Worm (Caenorhabditis elegans) whole organism, young adult: ENCODE measurements around the gene tor-1.

ENCODE experiments used
- D2030.7 ChIP-seq: fragments of 200-800 bp; sonication (Bioruptor generic); IDR thresholded peaks from 2 replicates; pipeline ENCODE4 v1.3.6; 2022; ENCODE audit warnings: missing genetic modification reagents, missing genetic modification characterization, missing compliant biosample characterization
- F33H1.4 ChIP-seq: fragments of 200-800 bp; sonication (Bioruptor generic); IDR thresholded peaks from 2 replicates; pipeline ENCODE4 v1.3.6; 2022; ENCODE audit warnings: missing genetic modification reagents, missing genetic modification characterization, missing compliant biosample characterization
- F55B11.4 ChIP-seq: sonication (generic microtip); optimal IDR thresholded peaks from 2 replicates; lab custom pipeline; 2016; ENCODE audit warnings: missing compliant biosample characterization, missing genetic modification characterization, borderline replicate concordance; ENCODE audit not compliant: insufficient read depth
- F57A8.1 ChIP-seq: fragments of 200-800 bp; sonication (Bioruptor generic); optimal IDR thresholded peaks from 2 replicates; lab custom pipeline; 2018; ENCODE audit warnings: mild to moderate bottlenecking, missing genetic modification characterization, moderate library complexity, missing compliant biosample characterization
- T26A5.8 ChIP-seq: sonication (generic microtip); optimal IDR thresholded peaks from 2 replicates; lab custom pipeline; 2016; ENCODE audit warnings: missing genetic modification characterization, missing compliant biosample characterization
- Y56A3A.18 ChIP-seq: fragments of 200-800 bp; sonication (Bioruptor generic); IDR thresholded peaks from 2 replicates; pipeline ENCODE4 v1.3.6; 2022; ENCODE audit warnings: missing genetic modification reagents, missing genetic modification characterization, missing compliant biosample characterization
- ZK185.1 ChIP-seq: sonication (generic microtip); optimal IDR thresholded peaks from 2 replicates; lab custom pipeline; 2016; ENCODE audit warnings: mild to moderate bottlenecking, missing genetic modification characterization, missing compliant biosample characterization; ENCODE audit not compliant: poor library complexity, severe bottlenecking
- ama-1 ChIP-seq, 3 experiments: fragments of 150-350 bp in 1 of 3; sonication (generic microtip) in 2 of 3; optimal IDR thresholded peaks; 2 replicates each; lab custom pipeline; 2014 to 2018; ENCODE audit warnings: missing biosample characterization in 2 of 3, missing genetic modification characterization in 2 of 3, missing genetic modification reagents in 2 of 3
- aptf-3 ChIP-seq: fragments of 200-800 bp; sonication (Bioruptor generic); IDR thresholded peaks from 2 replicates; pipeline ENCODE4 v1.3.6; 2022; ENCODE audit warnings: missing genetic modification characterization, missing compliant biosample characterization
- attf-5 ChIP-seq: fragments of 200-800 bp; sonication (Bioruptor generic); optimal IDR thresholded peaks from 2 replicates; lab custom pipeline; 2018; ENCODE audit warnings: mild to moderate bottlenecking, missing genetic modification characterization, missing compliant biosample characterization
- bed-1 ChIP-seq: fragments of 200-800 bp; sonication (Bioruptor generic); IDR thresholded peaks from 2 replicates; pipeline ENCODE4 v1.3.6; 2022; ENCODE audit warnings: missing genetic modification reagents, missing genetic modification characterization, missing compliant biosample characterization
- ccch-3 ChIP-seq: fragments of 200-800 bp; sonication (Bioruptor generic); optimal IDR thresholded peaks from 2 replicates; lab custom pipeline; 2018; ENCODE audit warnings: mild to moderate bottlenecking, missing genetic modification characterization, missing compliant biosample characterization
- cebp-1 ChIP-seq, 2 experiments: fragments of 200-800 bp in 1 of 2; sonication (Bioruptor generic) in 1 of 2; sonication (generic microtip) in 1 of 2; IDR thresholded peaks in 1 of 2; optimal IDR thresholded peaks in 1 of 2; 2 replicates each; pipeline versions ENCODE4 v1.3.6 to Lab custom; 2017 to 2022; ENCODE audit warnings: missing compliant biosample characterization in 2 of 2, missing genetic modification characterization in 2 of 2, mild to moderate bottlenecking in 1 of 2, missing genetic modification reagents in 1 of 2, moderate library complexity in 1 of 2
- ceh-27 ChIP-seq: fragments of 200-800 bp; sonication (Bioruptor generic); optimal IDR thresholded peaks from 2 replicates; lab custom pipeline; 2018; ENCODE audit warnings: mild to moderate bottlenecking, missing genetic modification characterization, moderate library complexity, missing compliant biosample characterization
- ceh-40 ChIP-seq: fragments of 200-800 bp; sonication (Bioruptor generic); IDR thresholded peaks from 2 replicates; pipeline ENCODE4 v1.3.6; 2022; ENCODE audit warnings: missing genetic modification characterization, missing compliant biosample characterization
- chd-7 ChIP-seq: sonication (generic microtip); optimal IDR thresholded peaks from 2 replicates; lab custom pipeline; 2016; ENCODE audit warnings: mild to moderate bottlenecking, missing genetic modification characterization, moderate library complexity, missing compliant biosample characterization
- efl-1 ChIP-seq: fragments of 150-350 bp; optimal IDR thresholded peaks from 2 replicates; lab custom pipeline; 2014; ENCODE audit warnings: missing biosample characterization, missing genetic modification reagents, missing genetic modification characterization
- ekl-4 ChIP-seq: fragments of 200-800 bp; sonication (Bioruptor generic); IDR thresholded peaks from 2 replicates; pipeline ENCODE4 v1.3.6; 2022; ENCODE audit warnings: missing genetic modification reagents, missing genetic modification characterization, missing compliant biosample characterization
- hmg-1.2 ChIP-seq: fragments of 200-800 bp; sonication (Bioruptor generic); IDR thresholded peaks from 2 replicates; pipeline ENCODE4 v1.3.6; 2022; ENCODE audit warnings: missing genetic modification reagents, missing genetic modification characterization, missing compliant biosample characterization
- hsf-1 ChIP-seq: fragments of 200-800 bp; sonication (Bioruptor generic); IDR thresholded peaks from 2 replicates; pipeline ENCODE4 v1.3.6; 2022; ENCODE audit warnings: missing genetic modification reagents, missing genetic modification characterization, missing compliant biosample characterization
- lin-35 ChIP-seq, 3 experiments: fragments of 150-350 bp in 2 of 3; sonication (generic microtip) in 1 of 3; optimal IDR thresholded peaks; 2 replicates each; lab custom pipeline; 2014 to 2018; ENCODE audit warnings: missing biosample characterization in 3 of 3, missing genetic modification characterization in 3 of 3, missing genetic modification reagents in 3 of 3
- lin-40 ChIP-seq: sonication (generic microtip); optimal IDR thresholded peaks from 2 replicates; lab custom pipeline; 2016; ENCODE audit warnings: missing genetic modification characterization, mild to moderate bottlenecking, missing compliant biosample characterization, missing genotype, missing genetic modification reagents
- madf-10 ChIP-seq: sonication (generic microtip); optimal IDR thresholded peaks from 2 replicates; lab custom pipeline; 2016; ENCODE audit warnings: mild to moderate bottlenecking, missing genetic modification characterization, missing compliant biosample characterization
- mcd-1 ChIP-seq: fragments of 200-800 bp; sonication (Bioruptor generic); IDR thresholded peaks from 2 replicates; pipeline ENCODE4 v1.3.6; 2022; ENCODE audit warnings: missing genetic modification reagents, missing genetic modification characterization, missing compliant biosample characterization
- mes-4 ChIP-seq: sonication (generic microtip); optimal IDR thresholded peaks from 2 replicates; lab custom pipeline; 2016; ENCODE audit warnings: missing genotype, missing genetic modification characterization, missing compliant biosample characterization
- nhr-179 ChIP-seq: sonication (generic microtip); optimal IDR thresholded peaks from 2 replicates; lab custom pipeline; 2016; ENCODE audit warnings: mild to moderate bottlenecking, missing genetic modification characterization, missing compliant biosample characterization
- nhr-80 ChIP-seq: sonication (generic microtip); optimal IDR thresholded peaks from 2 replicates; lab custom pipeline; 2016; ENCODE audit warnings: missing genetic modification characterization, missing compliant biosample characterization
- pbrm-1 ChIP-seq: fragments of 200-800 bp; sonication (Bioruptor generic); IDR thresholded peaks from 2 replicates; pipeline ENCODE4 v1.3.6; 2022; ENCODE audit warnings: missing genetic modification reagents, missing genetic modification characterization, missing compliant biosample characterization
- pha-4 ChIP-seq: fragments of 150-350 bp; sonication (generic microtip); optimal IDR thresholded peaks from 2 replicates; lab custom pipeline; 2014; ENCODE audit warnings: missing biosample characterization, missing genetic modification reagents, missing genetic modification characterization
- rcor-1 ChIP-seq: fragments of 200-800 bp; sonication (Bioruptor generic); IDR thresholded peaks from 2 replicates; pipeline ENCODE4 v1.3.6; 2022; ENCODE audit warnings: missing genetic modification reagents, missing genetic modification characterization, missing compliant biosample characterization
- repo-1 ChIP-seq: sonication (generic microtip); optimal IDR thresholded peaks from 2 replicates; lab custom pipeline; 2017; ENCODE audit warnings: mild to moderate bottlenecking, missing genetic modification characterization, missing compliant biosample characterization
- snpc-1.3 ChIP-seq: sonication (generic microtip); optimal IDR thresholded peaks from 2 replicates; lab custom pipeline; 2017; ENCODE audit warnings: missing genetic modification characterization, mild to moderate bottlenecking, missing compliant biosample characterization, antibody characterized with exemption, moderate library complexity, missing genotype, missing genetic modification reagents; ENCODE audit not compliant: insufficient read depth
- snpc-4 ChIP-seq, 5 experiments: fragments of 150-350 bp in 1 of 5; sonication (generic microtip) in 4 of 5; optimal IDR thresholded peaks; 2 replicates each; lab custom pipeline; 2014 to 2018; ENCODE audit warnings: missing genetic modification characterization in 5 of 5, missing biosample characterization in 3 of 5, antibody characterized with exemption in 2 of 5, mild to moderate bottlenecking in 2 of 5, missing compliant biosample characterization in 2 of 5, missing genotype in 2 of 5, moderate library complexity in 2 of 5, missing genetic modification reagents in 1 of 5
- tlf-1 ChIP-seq: fragments of 200-800 bp; sonication (Bioruptor generic); optimal IDR thresholded peaks from 2 replicates; lab custom pipeline; 2018; ENCODE audit warnings: mild to moderate bottlenecking, missing genetic modification characterization, missing compliant biosample characterization
- xnd-1 ChIP-seq: sonication (generic microtip); optimal IDR thresholded peaks from 2 replicates; lab custom pipeline; 2016; ENCODE audit warnings: missing genotype, missing genetic modification reagents, missing genetic modification characterization, missing compliant biosample characterization
- zfh-2 ChIP-seq: fragments of 200-800 bp; sonication (Bioruptor generic); conservative IDR thresholded peaks from 2 replicates; pipeline ENCODE4 v1.3.6; 2022; ENCODE audit warnings: missing genetic modification reagents, missing genetic modification characterization, missing compliant biosample characterization
- ztf-18 ChIP-seq: sonication (generic microtip); optimal IDR thresholded peaks from 2 replicates; lab custom pipeline; 2016; ENCODE audit warnings: missing genotype, mild to moderate bottlenecking, missing genetic modification characterization, missing compliant biosample characterization
- ztf-25 ChIP-seq: fragments of 200-800 bp; sonication (Bioruptor generic); IDR thresholded peaks from 2 replicates; pipeline ENCODE4 v1.3.6; 2022; ENCODE audit warnings: missing genetic modification reagents, missing genetic modification characterization, missing compliant biosample characterization
- ztf-26 ChIP-seq: sonication (generic microtip); optimal IDR thresholded peaks from 2 replicates; lab custom pipeline; 2017; ENCODE audit warnings: missing genetic modification characterization, missing compliant biosample characterization

tor-1 gene

ce11 chrIV:14033752-14034570 is 48.4 kb upstream of the tor-1 start (continued):
- TF ChIP-seq ceh-40: no peak
- TF ChIP-seq pha-4: no peak
- no peak for TF ChIP-seq aptf-3 (GFP tag; lab: Robert Waterston, UW)
- TF ChIP-seq, all 124 proteins: peak for 58

ce11 chrIV:14033502-14033751 is 47.8 kb upstream of the tor-1 start:
- TF ChIP-seq rcor-1 (GFP tag; lab: Robert Waterston, UW) (no peak), mcd-1 (GFP tag; lab: Robert Waterston, UW) (0 out of 2 replicates have a peak, but pooled peaks have one; percentile 1), ama-1 (optimal IDR thresholded peaks at IDR 0.05; lab: Kevin White, UChicago) (no peak), ama-1 (GFP tag; optimal IDR thresholded peaks at IDR 0.05; lab: Kevin White, UChicago) (no peak), pbrm-1 (no peak), hmg-1.2 (GFP tag; lab: Robert Waterston, UW) (peak; percentile 96), attf-5 (GFP tag; lab: Kevin White, UChicago) (peak; percentile 43), lin-40 (tag; lab: Kevin White, UChicago) (peak; percentile 51), snpc-4 (GFP tag; optimal IDR thresholded peaks at IDR 0.05; lab: Kevin White, UChicago) (no peak), snpc-4 (tag; optimal IDR thresholded peaks at IDR 0.05; lab: Kevin White, UChicago) (peak in 2 of 4 experiments; percentile 14 to 31), F55B11.4 (tag; lab: Kevin White, UChicago) (no peak), zfh-2 (GFP tag; lab: Robert Waterston, UW) (peak; percentile 98), Y56A3A.18 (no peak), cebp-1 (GFP tag; IDR thresholded peaks at IDR 0.05; lab: Robert Waterston, UW) (no peak), cebp-1 (tag; optimal IDR thresholded peaks at IDR 0.05; lab: Kevin White, UChicago) (no peak), nhr-80 (peak; percentile 70), xnd-1 (no peak), ztf-18 (tag; lab: Kevin White, UChicago) (peak; percentile 41)

- TF ChIP-seq attf-5 (GFP tag; lab: Kevin White, UChicago) (peak; percentile 69), ztf-25 (GFP tag; lab: Robert Waterston, UW) (no peak), tlf-1 (GFP tag; lab: Kevin White, UChicago) (peak; percentile 14), ekl-4 (peak; percentile 94), mes-4 (tag; lab: Kevin White, UChicago) (no peak), lin-40 (tag; lab: Kevin White, UChicago) (peak; percentile 89), ccch-3 (no peak), snpc-1.3 (no peak), bed-1 (GFP tag; lab: Robert Waterston, UW) (0 out of 2 replicates have a peak, but pooled peaks have one; percentile 32), chd-7 (tag; lab: Kevin White, UChicago) (peak; percentile 78), xnd-1 (no peak), ztf-26 (tag; lab: Kevin White, UChicago) (peak; percentile 58), rcor-1 (GFP tag; lab: Robert Waterston, UW) (peak; percentile 32; the same call in 1 of the 2 replicates), F55B11.4 (tag; lab: Kevin White, UChicago) (no peak), snpc-4 (GFP tag; optimal IDR thresholded peaks at IDR 0.05; lab: Kevin White, UChicago) (peak; percentile 47), snpc-4 (tag; optimal IDR thresholded peaks at IDR 0.05; lab: Kevin White, UChicago) (peak in 3 of 4 experiments; percentile 48 to 72 (median 61)), madf-10 (peak; percentile 65), ceh-27 (GFP tag; lab: Kevin White, UChicago) (peak; percentile 53), repo-1 (tag; lab: Kevin White, UChicago) (no peak), F33H1.4 (GFP tag; lab: Robert Waterston, UW) (peak; percentile 25), lin-35 (GFP tag; optimal IDR thresholded peaks at IDR 0.05; lab: Kevin White, UChicago) (peak in 1 of 3 experiments; percentile 73), D2030.7 (GFP tag; lab: Robert Waterston, UW) (no peak), F57A8.1 (no peak), hsf-1 (GFP tag; lab: Robert Waterston, UW) (peak; percentile 96), T26A5.8 (tag; lab: Kevin White, UChicago) (no peak), efl-1 (GFP tag; lab: Kevin White, UChicago) (no peak), mcd-1 (GFP tag; lab: Robert Waterston, UW) (peak; percentile 71), aptf-3 (GFP tag; lab: Robert Waterston, UW) (no peak), ZK185.1 (peak; percentile 58), nhr-179 (tag; lab: Kevin White, UChicago) (no peak)
Observed at ce11 chrIV:14032620-14033501, 47.3 kb upstream of the tor-1 start.
